Fruit fly (Drosophila melanogaster) whole organism, embryonic: Measurements from ENCODE around the gene Sil1.

Experiments
- CG15479 ChIP-seq: fragments of 200-800 bp; sonication (Bioruptor generic); optimal IDR thresholded peaks from 3 replicates; lab custom pipeline; 2019; ENCODE audit warnings: missing biosample characterization, mild to moderate bottlenecking, missing genetic modification characterization, moderate library complexity
- MBD-R2 ChIP-seq: fragments of 200-800 bp; sonication (Bioruptor generic); IDR thresholded peaks from 2 replicates; pipeline ENCODE4 v1.3.6; 2022; ENCODE audit warnings: missing biosample characterization, missing genetic modification characterization
- bowl ChIP-seq: fragments of 200-800 bp; sonication (Bioruptor generic); IDR thresholded peaks from 2 replicates; pipeline ENCODE4 v1.3.6; 2022; ENCODE audit warnings: missing biosample characterization, missing genetic modification characterization
- ranshi ChIP-seq: fragments of 200-800 bp; sonication (Bioruptor generic); IDR thresholded peaks from 2 replicates; pipeline ENCODE4 v1.3.6; 2022; ENCODE audit warnings: missing biosample characterization, missing genetic modification characterization

- no peak for TF ChIP-seq CG15479 (GFP tag; lab: Kevin White, UChicago)
- no peak for TF ChIP-seq bowl
- 0 out of 2 replicates have a peak, but pooled peaks have one; percentile 14 for TF ChIP-seq MBD-R2
- peak; percentile 76 for TF ChIP-seq ranshi (GFP tag; lab: Robert Waterston, UW)
These were observed 27.8 kb downstream of the Sil1 start for dm6 chr3R:25207405-25208003.
